Worm (Caenorhabditis elegans) whole organism, mixed stage, embryonic: ENCODE data around the gene zip-10.

ENCODE experiments used
- M03D4.4 ChIP-seq: sonication (generic microtip); optimal IDR thresholded peaks from 2 replicates; lab custom pipeline; 2017; ENCODE audit warnings: mild to moderate bottlenecking, missing genetic modification characterization, missing compliant biosample characterization
- bed-3 ChIP-seq: fragments of 200-800 bp; sonication (Bioruptor generic); optimal IDR thresholded peaks from 3 replicates; lab custom pipeline; 2018; ENCODE audit warnings: mild to moderate bottlenecking, missing genetic modification characterization, moderate library complexity, missing compliant biosample characterization
- blmp-1 ChIP-seq: fragments of 150-350 bp; optimal IDR thresholded peaks from 2 replicates; lab custom pipeline; 2014; ENCODE audit warnings: missing biosample characterization, missing genetic modification characterization
- ceh-39 ChIP-seq: fragments of 150-350 bp; optimal IDR thresholded peaks from 2 replicates; lab custom pipeline; 2014; ENCODE audit warnings: missing biosample characterization, missing genetic modification characterization
- ceh-83 ChIP-seq: fragments of 200-800 bp; sonication (Bioruptor generic); optimal IDR thresholded peaks from 2 replicates; lab custom pipeline; 2018; ENCODE audit warnings: mild to moderate bottlenecking, missing genetic modification characterization, missing compliant biosample characterization
- ces-1 ChIP-seq: fragments of 150-350 bp; optimal IDR thresholded peaks from 2 replicates; lab custom pipeline; 2014; ENCODE audit warnings: missing biosample characterization, missing genetic modification reagents, missing genetic modification characterization
- cnd-1 ChIP-seq: fragments of 200-800 bp; sonication (Bioruptor generic); optimal IDR thresholded peaks from 2 replicates; lab custom pipeline; 2018; ENCODE audit warnings: mild to moderate bottlenecking, missing genetic modification characterization, missing compliant biosample characterization
- elt-1 ChIP-seq: sonication (generic microtip); optimal IDR thresholded peaks from 2 replicates; lab custom pipeline; 2017; ENCODE audit warnings: missing genetic modification characterization, mild to moderate bottlenecking, missing compliant biosample characterization, antibody characterized with exemption, moderate library complexity, borderline replicate concordance; ENCODE audit not compliant: insufficient read depth
- flh-1 ChIP-seq: fragments of 200-800 bp; sonication (Bioruptor generic); optimal IDR thresholded peaks from 2 replicates; lab custom pipeline; 2018; ENCODE audit warnings: mild to moderate bottlenecking, missing genetic modification characterization, moderate library complexity, missing compliant biosample characterization
- ham-2 ChIP-seq: fragments of 200-800 bp; sonication (Bioruptor generic); optimal IDR thresholded peaks from 2 replicates; lab custom pipeline; 2018; ENCODE audit warnings: mild to moderate bottlenecking, missing genetic modification characterization, missing compliant biosample characterization
- hlh-1 ChIP-seq: fragments of 150-350 bp; optimal IDR thresholded peaks from 2 replicates; lab custom pipeline; 2014; ENCODE audit warnings: missing biosample characterization, missing genetic modification reagents, missing genetic modification characterization
- lin-13 ChIP-seq: fragments of 150-350 bp; optimal IDR thresholded peaks from 2 replicates; lab custom pipeline; 2014; ENCODE audit warnings: missing biosample characterization, missing genetic modification characterization
- lin-32 ChIP-seq: fragments of 200-800 bp; sonication (Bioruptor generic); optimal IDR thresholded peaks from 2 replicates; lab custom pipeline; 2018; ENCODE audit warnings: mild to moderate bottlenecking, missing genetic modification characterization, missing compliant biosample characterization
- lsy-2 ChIP-seq: fragments of 150-350 bp; optimal IDR thresholded peaks from 2 replicates; lab custom pipeline; 2014; ENCODE audit warnings: missing biosample characterization, missing genetic modification characterization
- mab-5 ChIP-seq: fragments of 150-350 bp; optimal IDR thresholded peaks from 2 replicates; lab custom pipeline; 2014; ENCODE audit warnings: missing biosample characterization, missing genetic modification characterization
- mep-1 ChIP-seq: fragments of 150-350 bp; optimal IDR thresholded peaks from 2 replicates; lab custom pipeline; 2017; ENCODE audit warnings: missing biosample characterization, missing genetic modification reagents, missing genetic modification characterization, inconsistent platforms
- mls-2 ChIP-seq: sonication (generic microtip); optimal IDR thresholded peaks from 2 replicates; lab custom pipeline; 2016; ENCODE audit warnings: mild to moderate bottlenecking, missing genetic modification characterization, moderate library complexity, missing compliant biosample characterization
- nhr-12 ChIP-seq: fragments of 150-350 bp; optimal IDR thresholded peaks from 2 replicates; lab custom pipeline; 2014; ENCODE audit warnings: missing biosample characterization, missing genetic modification characterization
- nhr-2 ChIP-seq: fragments of 150-350 bp; optimal IDR thresholded peaks from 2 replicates; lab custom pipeline; 2014; ENCODE audit warnings: missing biosample characterization, missing genetic modification characterization
- nhr-237 ChIP-seq: fragments of 150-350 bp; optimal IDR thresholded peaks from 2 replicates; lab custom pipeline; 2014; ENCODE audit warnings: missing biosample characterization, missing genetic modification characterization
- nhr-76 ChIP-seq: sonication (generic microtip); optimal IDR thresholded peaks from 2 replicates; lab custom pipeline; 2017; ENCODE audit warnings: missing biosample characterization, missing genetic modification characterization
- pha-4 ChIP-seq: fragments of 150-350 bp; optimal IDR thresholded peaks from 2 replicates; lab custom pipeline; 2018; ENCODE audit warnings: missing biosample characterization, missing genetic modification reagents, missing genetic modification characterization
- sem-2 ChIP-seq: fragments of 200-800 bp; sonication (Bioruptor generic); optimal IDR thresholded peaks from 2 replicates; lab custom pipeline; 2018; ENCODE audit warnings: mild to moderate bottlenecking, missing genetic modification characterization, missing compliant biosample characterization
- snpc-4 ChIP-seq: fragments of 150-350 bp; optimal IDR thresholded peaks from 2 replicates; lab custom pipeline; 2014; ENCODE audit warnings: missing biosample characterization, missing genetic modification characterization
- sptf-1 ChIP-seq: sonication (generic microtip); optimal IDR thresholded peaks from 2 replicates; lab custom pipeline; 2017; ENCODE audit warnings: mild to moderate bottlenecking, missing genetic modification characterization, moderate library complexity, missing compliant biosample characterization
- tbx-8 ChIP-seq: fragments of 200-800 bp; sonication (Bioruptor generic); optimal IDR thresholded peaks from 2 replicates; lab custom pipeline; 2018; ENCODE audit warnings: mild to moderate bottlenecking, missing genetic modification characterization, moderate library complexity, missing compliant biosample characterization
- unc-120 ChIP-seq: sonication (generic microtip); optimal IDR thresholded peaks from 2 replicates; lab custom pipeline; 2017; ENCODE audit warnings: missing genetic modification characterization, missing compliant biosample characterization; ENCODE audit not compliant: poor library complexity, severe bottlenecking
- unc-39 ChIP-seq: fragments of 150-350 bp; optimal IDR thresholded peaks from 2 replicates; lab custom pipeline; 2014; ENCODE audit warnings: missing biosample characterization, missing genetic modification characterization
- unc-62 ChIP-seq: fragments of 150-350 bp; optimal IDR thresholded peaks from 2 replicates; lab custom pipeline; 2014; ENCODE audit warnings: missing biosample characterization, missing genetic modification reagents, missing genetic modification characterization
- ztf-11 ChIP-seq: fragments of 150-350 bp; optimal IDR thresholded peaks from 2 replicates; lab custom pipeline; 2014; ENCODE audit warnings: missing biosample characterization, missing genetic modification characterization

zip-10 gene

DNA sequence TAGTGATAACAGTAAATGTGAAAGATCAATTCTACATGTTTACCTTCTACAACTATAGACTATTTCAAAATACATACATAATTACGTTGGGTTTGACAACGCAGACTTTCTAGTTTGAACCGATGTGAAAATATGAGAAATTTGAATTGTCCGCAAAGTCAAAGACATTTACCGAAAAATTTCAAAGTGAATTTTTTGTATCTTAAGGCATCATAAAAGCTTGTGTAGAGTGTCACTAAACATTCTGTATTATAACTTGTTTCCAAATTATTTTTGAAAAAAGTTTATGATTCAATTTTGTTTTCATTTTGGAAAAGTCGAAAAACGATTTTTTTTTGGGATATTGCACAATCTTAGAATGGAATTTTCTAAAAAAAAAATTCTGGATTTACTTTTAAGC is 15.0 kb downstream of the zip-10 start:
- TF ChIP-seq pha-4 (no peak), cnd-1 (tag; lab: Kevin White, UChicago) (no peak), ztf-11 (no peak), unc-62 (GFP tag; lab: Kevin White, UChicago) (no peak), unc-120 (tag; lab: Kevin White, UChicago) (no peak), sem-2 (no peak), nhr-2 (tag; lab: Kevin White, UChicago) (no peak), unc-39 (tag; lab: Kevin White, UChicago) (no peak), snpc-4 (tag; lab: Kevin White, UChicago) (no peak), ceh-83 (GFP tag; lab: Kevin White, UChicago) (no peak), mep-1 (no peak), mls-2 (tag; lab: Kevin White, UChicago) (no peak), flh-1 (GFP tag; lab: Kevin White, UChicago) (no peak), lin-13 (tag; lab: Kevin White, UChicago) (no peak), nhr-237 (tag; lab: Kevin White, UChicago) (no peak), nhr-76 (tag; lab: Kevin White, UChicago) (no peak), blmp-1 (tag; lab: Kevin White, UChicago) (no peak), M03D4.4 (tag; lab: Kevin White, UChicago) (no peak), lsy-2 (tag; lab: Kevin White, UChicago) (no peak), sptf-1 (no peak)

DNA sequence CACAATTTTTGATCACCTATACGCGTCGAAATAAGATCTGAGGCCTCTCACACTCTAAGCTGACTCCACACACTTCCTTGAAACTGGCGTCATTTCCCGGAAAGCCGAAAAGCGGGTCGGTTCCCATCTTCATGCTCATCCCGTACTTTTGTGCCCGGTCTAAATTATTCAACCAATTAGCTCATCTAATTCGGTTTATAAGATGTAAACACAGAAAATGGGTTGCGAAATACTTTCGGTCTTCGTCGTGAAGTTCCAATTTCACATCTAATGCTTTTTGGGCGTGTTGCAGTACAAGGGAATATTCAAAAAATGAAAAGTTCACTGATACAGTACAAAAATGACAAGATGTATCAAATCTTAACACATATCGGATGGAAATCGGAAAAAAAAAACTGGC is 19.4 kb downstream of the zip-10 start:
- TF ChIP-seq hlh-1 (tag; lab: Kevin White, UChicago) (no peak), lin-32 (GFP tag; lab: Kevin White, UChicago) (no peak), M03D4.4 (tag; lab: Kevin White, UChicago) (no peak), ces-1 (GFP tag; lab: Kevin White, UChicago) (peak; percentile 6), tbx-8 (GFP tag; lab: Kevin White, UChicago) (no peak), ceh-39 (tag; lab: Kevin White, UChicago) (no peak)

DNA sequence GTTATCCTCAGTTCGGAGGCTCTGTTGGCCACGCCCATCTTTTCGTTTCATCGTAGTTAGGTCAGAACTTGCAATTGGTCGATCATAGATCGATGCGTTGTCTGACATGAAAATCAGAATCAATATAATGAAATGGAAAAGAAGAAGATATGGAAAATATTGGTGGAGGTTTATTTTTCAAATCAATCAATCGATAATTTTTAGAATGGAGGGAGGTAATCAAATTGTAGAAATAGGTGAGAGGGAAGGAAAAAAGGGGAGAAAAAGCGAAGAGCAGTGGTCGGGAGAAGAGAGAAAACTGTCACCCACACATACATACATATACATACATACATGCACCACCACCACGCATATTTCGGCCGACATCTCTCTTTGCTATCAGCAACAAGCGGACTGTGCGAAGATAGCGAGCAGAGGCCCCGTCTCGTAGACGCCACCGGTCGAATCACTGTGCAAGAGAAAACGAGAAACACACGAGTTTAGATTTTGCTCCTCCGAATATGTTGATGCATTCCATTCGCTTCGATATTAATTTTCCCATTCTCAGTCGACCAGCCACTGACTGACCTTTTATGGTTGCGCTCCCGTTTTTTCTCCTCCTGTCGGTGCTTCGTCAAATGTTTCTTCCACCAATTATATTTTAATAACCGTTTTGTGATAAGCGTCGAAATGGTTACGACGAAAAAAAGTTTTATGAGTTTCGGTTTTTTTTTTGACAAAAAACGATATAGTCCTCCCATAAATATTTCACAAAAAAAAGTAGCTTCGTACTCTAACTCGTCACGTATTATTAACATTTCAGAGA is 21.1 kb downstream of the zip-10 start, which contains the start of gene F35B12.10:
Gene F35B12.10, minus strand, starts transcription at position 51 of the 805 bp plus-strand sequence.
- TF ChIP-seq unc-62 (GFP tag; lab: Kevin White, UChicago): no peak
- TF ChIP-seq ces-1 (GFP tag; lab: Kevin White, UChicago): no peak
- TF ChIP-seq bed-3: no peak
- TF ChIP-seq sem-2: no peak
- TF ChIP-seq, all 35 proteins: peak for 0

DNA sequence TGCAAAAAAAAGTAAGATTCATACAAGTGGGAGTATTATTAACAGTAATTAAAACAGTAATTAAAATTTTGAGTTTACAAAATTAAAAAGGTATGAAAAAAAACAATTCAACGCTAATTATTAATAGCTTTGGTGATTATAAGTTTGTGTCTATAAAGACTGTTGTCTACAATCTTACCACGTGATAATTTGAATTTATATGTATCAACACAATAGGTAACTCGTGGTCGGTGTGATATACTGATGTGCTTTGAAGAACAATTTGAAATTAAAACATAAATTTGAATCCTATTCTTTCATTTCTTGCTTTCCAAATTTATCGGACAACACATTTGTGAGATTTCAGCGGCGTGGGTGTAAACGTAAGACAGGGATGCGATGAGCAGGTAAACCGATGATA is 22.7 kb downstream of the zip-10 start:
- TF ChIP-seq ceh-83 (GFP tag; lab: Kevin White, UChicago) (no peak), mab-5 (tag; lab: Kevin White, UChicago) (no peak), lsy-2 (tag; lab: Kevin White, UChicago) (no peak), ham-2 (no peak), snpc-4 (tag; lab: Kevin White, UChicago) (no peak), bed-3 (no peak), nhr-2 (tag; lab: Kevin White, UChicago) (no peak), elt-1 (tag; lab: Kevin White, UChicago) (no peak), cnd-1 (tag; lab: Kevin White, UChicago) (no peak), tbx-8 (GFP tag; lab: Kevin White, UChicago) (no peak), nhr-12 (tag; lab: Kevin White, UChicago) (no peak)

DNA sequence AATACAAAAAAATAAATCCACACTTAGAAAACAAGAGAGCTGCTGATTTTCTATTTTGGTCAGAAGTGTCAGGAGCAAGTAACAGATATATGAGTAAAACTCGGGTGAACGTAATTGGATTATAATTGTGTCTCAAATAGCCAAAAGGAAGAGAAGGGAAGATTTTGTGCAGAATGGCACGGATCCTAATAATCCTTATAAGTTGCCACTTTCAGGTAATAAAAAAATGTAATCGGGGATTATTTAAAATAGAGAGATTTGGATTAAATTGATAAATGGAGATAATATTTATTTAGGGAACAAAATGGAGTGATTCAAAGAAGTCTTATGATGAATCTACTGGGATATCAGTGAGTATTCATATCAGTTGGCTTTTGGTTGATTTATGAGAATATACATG is 25.6 kb downstream of the zip-10 start:
- TF ChIP-seq ces-1 (GFP tag; lab: Kevin White, UChicago) (peak; percentile 4), blmp-1 (tag; lab: Kevin White, UChicago) (no peak)
